Fruit fly (Drosophila melanogaster) whole organism, embryonic: ENCODE measurements around the gene MstProx.

Experiments used
- B-H1 ChIP-seq: fragments of 200-800 bp; sonication (Bioruptor generic); IDR thresholded peaks from 3 replicates; pipeline ENCODE4 v1.3.6; 2022; ENCODE audit warnings: missing biosample characterization, missing genetic modification characterization
- BtbVII ChIP-seq: fragments of 200-800 bp; sonication (Bioruptor generic); optimal IDR thresholded peaks from 3 replicates; lab custom pipeline; 2017; ENCODE audit warnings: missing biosample characterization, mild to moderate bottlenecking, missing genetic modification characterization
- CG10274 ChIP-seq: fragments of 200-800 bp; sonication (Bioruptor generic); optimal IDR thresholded peaks from 3 replicates; lab custom pipeline; 2017; ENCODE audit warnings: missing biosample characterization, mild to moderate bottlenecking, missing genetic modification characterization
- CG12769 ChIP-seq: fragments of 200-800 bp; sonication (Bioruptor generic); optimal IDR thresholded peaks from 2 replicates; lab custom pipeline; 2019; ENCODE audit warnings: missing biosample characterization, mild to moderate bottlenecking, missing genetic modification characterization, moderate library complexity
- CG12942 ChIP-seq: fragments of 200-800 bp; sonication (Bioruptor generic); optimal IDR thresholded peaks from 3 replicates; lab custom pipeline; 2016; ENCODE audit warnings: missing biosample characterization, missing genetic modification characterization
- CG13287 ChIP-seq: fragments of 200-800 bp; sonication (Bioruptor generic); IDR thresholded peaks from 2 replicates; pipeline ENCODE4 v1.3.6; 2022; ENCODE audit warnings: missing biosample characterization, missing genetic modification characterization; ENCODE audit not compliant: partially characterized antibody
- CG13624 ChIP-seq: fragments of 200-800 bp; sonication (Bioruptor generic); optimal IDR thresholded peaks from 2 replicates; lab custom pipeline; 2016; ENCODE audit warnings: missing biosample characterization, missing genetic modification characterization
- CG14667 ChIP-seq: fragments of 200-800 bp; sonication (Bioruptor generic); IDR thresholded peaks from 2 replicates; pipeline ENCODE4 v1.3.6; 2022; ENCODE audit warnings: missing biosample characterization, missing genetic modification characterization
- CG14860 ChIP-seq: fragments of 200-800 bp; sonication (Bioruptor generic); IDR thresholded peaks from 3 replicates; pipeline ENCODE4 v1.3.6; 2022; ENCODE audit warnings: missing biosample characterization, missing genetic modification characterization; ENCODE audit not compliant: partially characterized antibody
- CG14965 ChIP-seq: fragments of 200-800 bp; sonication (Bioruptor generic); optimal IDR thresholded peaks from 2 replicates; lab custom pipeline; 2016; ENCODE audit warnings: missing biosample characterization, missing genetic modification characterization, borderline replicate concordance
- CG1602 ChIP-seq: fragments of 200-800 bp; sonication (Bioruptor generic); optimal IDR thresholded peaks from 3 replicates; lab custom pipeline; 2016; ENCODE audit warnings: missing biosample characterization, missing genetic modification characterization
- CG1603 ChIP-seq: fragments of 200-800 bp; sonication (Bioruptor generic); optimal IDR thresholded peaks from 2 replicates; lab custom pipeline; 2019; ENCODE audit warnings: missing biosample characterization, mild to moderate bottlenecking, missing genetic modification characterization, moderate library complexity
- CG17328 ChIP-seq: fragments of 200-800 bp; sonication (Bioruptor generic); IDR thresholded peaks from 2 replicates; pipeline ENCODE4 v1.3.6; 2022; ENCODE audit warnings: missing biosample characterization, missing genetic modification characterization
- CG18599 ChIP-seq: fragments of 200-800 bp; sonication (Bioruptor generic); optimal IDR thresholded peaks from 3 replicates; lab custom pipeline; 2017; ENCODE audit warnings: missing biosample characterization, missing genetic modification characterization, mild to moderate bottlenecking, moderate library complexity, missing genetic modification reagents
- CG2116 ChIP-seq: fragments of 200-800 bp; sonication (Bioruptor generic); optimal IDR thresholded peaks from 3 replicates; lab custom pipeline; 2018; ENCODE audit warnings: missing biosample characterization, mild to moderate bottlenecking, missing genetic modification characterization
- CG4820 ChIP-seq: fragments of 200-800 bp; sonication (Bioruptor generic); optimal IDR thresholded peaks from 3 replicates; lab custom pipeline; 2016; ENCODE audit warnings: missing biosample characterization, missing genetic modification characterization
- CG7963 ChIP-seq: fragments of 200-800 bp; sonication (Bioruptor generic); IDR thresholded peaks from 3 replicates; pipeline ENCODE4 v1.3.6; 2022; ENCODE audit warnings: missing biosample characterization, missing genetic modification characterization; ENCODE audit not compliant: partially characterized antibody
- CG8089 ChIP-seq: fragments of 200-800 bp; sonication (Bioruptor generic); optimal IDR thresholded peaks from 3 replicates; lab custom pipeline; 2016; ENCODE audit warnings: missing biosample characterization, missing genetic modification characterization
- CoRest ChIP-seq: fragments of 200-800 bp; sonication (Bioruptor generic); optimal IDR thresholded peaks from 3 replicates; lab custom pipeline; 2018; ENCODE audit warnings: missing biosample characterization, mild to moderate bottlenecking, missing genetic modification characterization, moderate library complexity
- Dp ChIP-seq: fragments of 200-800 bp; sonication (Bioruptor generic); optimal IDR thresholded peaks from 2 replicates; lab custom pipeline; 2018; ENCODE audit warnings: missing biosample characterization, mild to moderate bottlenecking, missing genetic modification characterization, moderate library complexity
- Fer1 ChIP-seq: fragments of 200-800 bp; sonication (Bioruptor generic); optimal IDR thresholded peaks from 2 replicates; lab custom pipeline; 2017; ENCODE audit warnings: missing biosample characterization, mild to moderate bottlenecking, missing genetic modification characterization
- Hey ChIP-seq: fragments of 200-800 bp; sonication (Bioruptor generic); optimal IDR thresholded peaks from 3 replicates; lab custom pipeline; 2018; ENCODE audit warnings: missing biosample characterization, mild to moderate bottlenecking, missing genetic modification characterization
- Hsf ChIP-seq: fragments of 200-800 bp; sonication (Bioruptor generic); optimal IDR thresholded peaks from 3 replicates; lab custom pipeline; 2016; ENCODE audit warnings: missing biosample characterization, missing genetic modification characterization
- MTF-1 ChIP-seq: fragments of 200-800 bp; sonication (Bioruptor generic); optimal IDR thresholded peaks from 2 replicates; lab custom pipeline; 2018; ENCODE audit warnings: missing biosample characterization, mild to moderate bottlenecking, missing genetic modification characterization, borderline replicate concordance
- Six4 ChIP-seq: fragments of 200-800 bp; sonication (Bioruptor generic); optimal IDR thresholded peaks from 2 replicates; lab custom pipeline; 2016; ENCODE audit warnings: missing biosample characterization, missing genetic modification characterization
- ash1 ChIP-seq: fragments of 200-800 bp; sonication (Bioruptor generic); optimal IDR thresholded peaks from 2 replicates; lab custom pipeline; 2018; ENCODE audit warnings: missing biosample characterization, mild to moderate bottlenecking, missing genetic modification characterization
- cas ChIP-seq: fragments of 200-800 bp; sonication (Bioruptor generic); IDR thresholded peaks from 2 replicates; pipeline ENCODE4 v1.3.6; 2022; ENCODE audit warnings: missing biosample characterization, missing genetic modification characterization
- fd96Cb ChIP-seq: fragments of 200-800 bp; sonication (Bioruptor generic); optimal IDR thresholded peaks from 2 replicates; lab custom pipeline; 2018; ENCODE audit warnings: missing biosample characterization, mild to moderate bottlenecking, missing genetic modification characterization, moderate library complexity
- gce ChIP-seq: fragments of 200-800 bp; sonication (Bioruptor generic); IDR thresholded peaks from 3 replicates; pipeline ENCODE4 v1.3.6; 2022; ENCODE audit warnings: missing biosample characterization, missing genetic modification characterization
- gcm2 ChIP-seq: fragments of 200-800 bp; sonication (Bioruptor generic); optimal IDR thresholded peaks from 2 replicates; lab custom pipeline; 2016; ENCODE audit warnings: missing biosample characterization, missing genetic modification characterization
- ind ChIP-seq: fragments of 200-800 bp; sonication (Bioruptor generic); optimal IDR thresholded peaks from 3 replicates; lab custom pipeline; 2016; ENCODE audit warnings: missing biosample characterization, missing genetic modification characterization
- ken ChIP-seq: fragments of 200-800 bp; sonication (Bioruptor generic); IDR thresholded peaks from 3 replicates; pipeline ENCODE4 v1.3.6; 2022; ENCODE audit warnings: missing biosample characterization, missing genetic modification characterization
- klu ChIP-seq: fragments of 200-800 bp; sonication (Bioruptor generic); IDR thresholded peaks from 2 replicates; pipeline ENCODE4 v1.3.6; 2022; ENCODE audit warnings: missing biosample characterization, missing genetic modification characterization
- knrl ChIP-seq: fragments of 200-800 bp; sonication (Bioruptor generic); IDR thresholded peaks from 3 replicates; pipeline ENCODE4 v1.3.6; 2022; ENCODE audit warnings: missing biosample characterization, missing genetic modification characterization; ENCODE audit not compliant: partially characterized antibody
- lbe ChIP-seq: fragments of 200-800 bp; sonication (Bioruptor generic); optimal IDR thresholded peaks from 2 replicates; lab custom pipeline; 2016; ENCODE audit warnings: missing biosample characterization, mild to moderate bottlenecking, missing genetic modification characterization
- mirr ChIP-seq: fragments of 200-800 bp; sonication (Bioruptor generic); optimal IDR thresholded peaks from 3 replicates; lab custom pipeline; 2018; ENCODE audit warnings: missing biosample characterization, mild to moderate bottlenecking, missing genetic modification characterization
- peb ChIP-seq: fragments of 200-800 bp; sonication (Bioruptor generic); IDR thresholded peaks from 2 replicates; pipeline ENCODE4 v1.3.6; 2022; ENCODE audit warnings: missing biosample characterization, missing genetic modification characterization
- scrt ChIP-seq: fragments of 200-800 bp; sonication (Bioruptor generic); optimal IDR thresholded peaks from 2 replicates; lab custom pipeline; 2018; ENCODE audit warnings: missing biosample characterization, mild to moderate bottlenecking, missing genetic modification characterization, moderate library complexity
- shn ChIP-seq: fragments of 200-800 bp; sonication (Bioruptor generic); optimal IDR thresholded peaks from 3 replicates; lab custom pipeline; 2016; ENCODE audit warnings: missing biosample characterization, missing genetic modification characterization
- sna ChIP-seq: fragments of 200-800 bp; sonication (Bioruptor generic); IDR thresholded peaks from 2 replicates; pipeline ENCODE4 v1.3.6; 2022; ENCODE audit warnings: missing biosample characterization, missing genetic modification characterization; ENCODE audit not compliant: partially characterized antibody
- so ChIP-seq: fragments of 200-800 bp; sonication (Bioruptor generic); IDR thresholded peaks from 3 replicates; pipeline ENCODE4 v1.3.6; 2022; ENCODE audit warnings: missing biosample characterization, missing genetic modification characterization
- sqz ChIP-seq: fragments of 200-800 bp; sonication (Bioruptor generic); optimal IDR thresholded peaks from 3 replicates; lab custom pipeline; 2018; ENCODE audit warnings: missing biosample characterization, mild to moderate bottlenecking, missing genetic modification characterization
- stc ChIP-seq: fragments of 200-800 bp; sonication (Bioruptor generic); IDR thresholded peaks from 2 replicates; pipeline ENCODE4 v1.3.6; 2022; ENCODE audit warnings: missing biosample characterization, missing genetic modification characterization
- trem ChIP-seq: fragments of 200-800 bp; optimal IDR thresholded peaks from 3 replicates; lab custom pipeline; 2019; ENCODE audit warnings: missing biosample characterization, mild to moderate bottlenecking, missing genetic modification characterization, moderate library complexity
- ttk ChIP-seq: fragments of 200-800 bp; sonication (Bioruptor generic); IDR thresholded peaks from 2 replicates; pipeline ENCODE4 v2.1.2; 2022; ENCODE audit warnings: missing biosample characterization, missing genetic modification characterization
- zen2 ChIP-seq: fragments of 200-800 bp; sonication (Bioruptor generic); IDR thresholded peaks from 3 replicates; pipeline ENCODE4 v1.3.6; 2022; ENCODE audit warnings: missing biosample characterization, missing genetic modification characterization; ENCODE audit not compliant: partially characterized antibody

The MstProx gene

dm6 chr3R:7346445-7346844 is 22.7 kb downstream of the MstProx start, which contains the start of gene nxf4 (continued):
- TF ChIP-seq klu = peak; percentile 53
- peak; percentile 49 for TF ChIP-seq CG14667 (GFP tag; lab: Robert Waterston, UW)
- peak; percentile 75 for TF ChIP-seq CoRest
- peak; percentile 60 for TF ChIP-seq CG12769 (tag; lab: Kevin White, UChicago)
- peak; percentile 35 for TF ChIP-seq fd96Cb (tag; lab: Kevin White, UChicago)
- no peak for TF ChIP-seq cas (GFP tag; lab: Robert Waterston, UW)
- TF ChIP-seq CG13624 (GFP tag; lab: Kevin White, UChicago) = peak; percentile 75
- peak; percentile 84 for TF ChIP-seq ken (GFP tag; lab: Robert Waterston, UW)
- peak; percentile 76 for TF ChIP-seq CG4820
- TF ChIP-seq CG12942 (GFP tag; lab: Kevin White, UChicago) = peak; percentile 74
- no peak for TF ChIP-seq lbe (GFP tag; lab: Kevin White, UChicago)
- TF ChIP-seq CG14965 (GFP tag; lab: Kevin White, UChicago) = peak; percentile 100
- TF ChIP-seq CG14860 (GFP tag; lab: Robert Waterston, UW) = no peak
- peak; percentile 74 for TF ChIP-seq knrl (GFP tag; lab: Robert Waterston, UW)
- peak; percentile 72 for TF ChIP-seq ind (GFP tag; lab: Kevin White, UChicago)
- TF ChIP-seq mirr = peak; percentile 31
- TF ChIP-seq CG18599 = peak; percentile 11
- TF ChIP-seq B-H1 (GFP tag; lab: Robert Waterston, UW) = peak; percentile 43; the same call in 1 of the 3 replicates
- TF ChIP-seq so (GFP tag; lab: Robert Waterston, UW) = 0 out of 3 replicates have a peak, but pooled peaks have one; percentile 24
- TF ChIP-seq CG7963 = 0 out of 3 replicates have a peak, but pooled peaks have one; percentile 16
- no peak for TF ChIP-seq sna
- TF ChIP-seq Dp = no peak
- peak; percentile 45 for TF ChIP-seq Six4
- peak; percentile 85 for TF ChIP-seq CG8089
- no peak; the same call in 1 of the 2 replicates for TF ChIP-seq stc
- peak; percentile 50 for TF ChIP-seq trem (tag; lab: Kevin White, UChicago)
- TF ChIP-seq shn (GFP tag; lab: Kevin White, UChicago) = peak; percentile 86
- TF ChIP-seq CG13287 (GFP tag; lab: Robert Waterston, UW) = peak; percentile 33; the same call in 1 of the 2 replicates

- TF ChIP-seq scrt (GFP tag; lab: Kevin White, UChicago) (no peak), CG1602 (no peak), CG10274 (GFP tag; lab: Kevin White, UChicago) (no peak), MTF-1 (GFP tag; lab: Kevin White, UChicago) (no peak), ash1 (GFP tag; lab: Kevin White, UChicago) (no peak), gcm2 (no peak), CG1603 (tag; lab: Kevin White, UChicago) (no peak), Fer1 (GFP tag; lab: Kevin White, UChicago) (no peak), BtbVII (no peak), CG2116 (GFP tag; lab: Kevin White, UChicago) (no peak), peb (GFP tag; lab: Robert Waterston, UW) (no peak), fd96Cb (tag; lab: Kevin White, UChicago) (no peak), Hsf (no peak), sqz (no peak), gce (GFP tag; lab: Robert Waterston, UW) (no peak), Hey (tag; lab: Kevin White, UChicago) (no peak), zen2 (GFP tag; lab: Robert Waterston, UW) (no peak), CG17328 (no peak), ttk (GFP tag; lab: Robert Waterston, UW) (no peak)
- TF ChIP-seq, all 482 proteins: peak for 0
Measured at dm6 chr3R:7344769-7345168, 24.3 kb downstream of the MstProx start, which contains the start of gene CG31496. Gene CG31496 (plus strand): TSS chr3R:7345069.
